Fruit fly (Drosophila melanogaster): ENCODE data around the gene Tim9b.

The Tim9b gene

dm6 chrX:19573687-19574086 lies 44.6 kb downstream of the Tim9b start:
- no peak for TF ChIP-seq CG17801 (GFP tag; optimal IDR thresholded peaks at IDR 0.05; ENCODE audit: partially characterized antibody)
